Worm (Caenorhabditis elegans): ENCODE data around the gene egl-38.

egl-38 gene

DNA sequence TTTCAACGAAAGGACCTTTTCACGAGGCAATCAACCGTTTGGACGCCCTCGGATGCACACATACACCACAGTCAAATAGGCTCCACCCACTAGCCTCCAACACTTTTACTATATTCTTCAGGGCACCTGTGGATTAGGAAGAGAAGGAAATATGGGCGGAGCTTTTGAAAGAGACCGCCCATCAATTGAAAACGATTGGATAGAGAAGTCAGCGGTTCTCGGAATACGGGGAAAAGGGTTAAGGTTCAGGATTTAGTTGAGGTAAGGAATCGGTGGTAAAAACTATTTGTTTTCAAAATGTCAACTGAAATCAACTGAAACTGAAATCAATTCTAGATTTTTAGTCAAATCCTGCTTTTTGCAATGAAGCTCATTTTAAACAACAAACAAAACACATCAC, at the start of gene egl-38:
egl-38 (minus strand) TSS at position 101 of the 400 bp plus-strand sequence.
- no peak for TF ChIP-seq med-1 (GFP tag; optimal IDR thresholded peaks at IDR 0.05; ENCODE audit: insufficient read depth)
- no peak for TF ChIP-seq cog-1 (tag; optimal IDR thresholded peaks at IDR 0.05)
- no peak for TF ChIP-seq ztf-29 (GFP tag; IDR thresholded peaks at IDR 0.05)
- no peak for TF ChIP-seq tab-1 (GFP tag; IDR thresholded peaks at IDR 0.05)
- no peak for TF ChIP-seq ref-1 (GFP tag; conservative IDR thresholded peaks at IDR 0.05)
- TF ChIP-seq ztf-23 (GFP tag; IDR thresholded peaks at IDR 0.05): no peak
- TF ChIP-seq flt-1 (GFP tag; IDR thresholded peaks at IDR 0.05): no peak
- no peak for TF ChIP-seq T22C8.4 (GFP tag; IDR thresholded peaks at IDR 0.05)
- no peak for TF ChIP-seq klf-2 (GFP tag; conservative IDR thresholded peaks at IDR 0.05)

DNA sequence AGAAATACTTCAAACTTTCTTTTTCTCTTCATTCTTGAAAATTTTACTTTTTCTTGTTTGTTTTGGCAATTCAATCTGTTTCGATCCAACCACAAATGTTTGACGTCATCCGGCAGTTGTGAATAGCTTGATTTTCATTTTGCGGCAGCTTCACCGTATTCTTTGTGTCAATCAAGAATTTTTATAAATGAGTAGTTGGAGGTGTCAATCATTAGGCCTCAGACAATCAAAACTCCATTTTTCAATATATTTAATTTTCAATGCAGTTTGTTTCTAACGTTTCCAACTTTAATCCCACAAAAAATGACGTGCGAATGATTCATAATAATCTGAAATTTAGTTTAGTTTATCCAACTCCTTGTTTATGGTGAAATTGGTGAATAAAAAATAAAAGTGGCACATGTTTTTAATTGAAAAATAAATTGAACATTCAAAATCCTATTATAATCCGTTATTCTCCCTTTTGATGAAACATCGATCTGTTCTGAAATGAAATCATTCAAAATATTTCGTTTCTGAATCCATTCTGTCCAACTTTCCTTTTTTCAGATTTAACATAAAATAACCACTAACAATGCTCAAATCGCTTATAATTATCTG, 47.3 kb upstream of the egl-38 start, which contains the start of gene ttr-53:
ttr-53 (plus strand) TSS at position 550 of the 600 bp plus-strand sequence.
- no peak for TF ChIP-seq ztf-23 (GFP tag; IDR thresholded peaks at IDR 0.05)
- TF ChIP-seq cog-1 (tag; optimal IDR thresholded peaks at IDR 0.05): no peak
- TF ChIP-seq flt-1 (GFP tag; IDR thresholded peaks at IDR 0.05): no peak
- TF ChIP-seq ztf-29 (GFP tag; IDR thresholded peaks at IDR 0.05): no peak
- TF ChIP-seq med-1 (GFP tag; optimal IDR thresholded peaks at IDR 0.05; ENCODE audit: insufficient read depth): no peak
- TF ChIP-seq klf-2 (GFP tag; conservative IDR thresholded peaks at IDR 0.05): no peak
- no peak for TF ChIP-seq T22C8.4 (GFP tag; IDR thresholded peaks at IDR 0.05)
- no peak for TF ChIP-seq ref-1 (GFP tag; conservative IDR thresholded peaks at IDR 0.05)
- no peak for TF ChIP-seq tab-1 (GFP tag; IDR thresholded peaks at IDR 0.05)

DNA sequence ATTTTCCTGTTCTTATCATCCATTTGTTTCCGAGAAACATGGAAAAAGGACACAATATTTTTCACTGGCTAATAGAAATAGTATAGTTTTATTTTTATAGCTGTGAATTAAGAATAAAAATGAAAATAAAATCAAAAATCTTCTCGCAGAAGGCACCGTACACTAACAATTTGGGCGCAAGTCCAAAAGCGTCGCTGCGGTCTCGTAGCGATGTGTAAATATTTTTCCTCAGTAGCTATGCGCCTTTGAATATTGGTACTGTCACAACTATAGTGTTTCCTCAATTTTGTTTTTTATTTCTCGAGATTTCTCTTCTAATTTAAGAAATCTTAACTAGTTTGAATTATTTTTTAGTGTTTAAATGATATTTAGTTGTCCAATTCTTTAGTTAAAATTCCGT, 46.7 kb upstream of the egl-38 start:
- TF ChIP-seq cog-1 (tag; optimal IDR thresholded peaks at IDR 0.05) (no peak), ztf-23 (GFP tag; IDR thresholded peaks at IDR 0.05) (no peak), ztf-29 (GFP tag; IDR thresholded peaks at IDR 0.05) (no peak), tab-1 (GFP tag; IDR thresholded peaks at IDR 0.05) (no peak), klf-2 (GFP tag; conservative IDR thresholded peaks at IDR 0.05) (no peak), med-1 (GFP tag; optimal IDR thresholded peaks at IDR 0.05; ENCODE audit: insufficient read depth) (no peak), ref-1 (GFP tag; conservative IDR thresholded peaks at IDR 0.05) (no peak), flt-1 (GFP tag; IDR thresholded peaks at IDR 0.05) (no peak), T22C8.4 (GFP tag; IDR thresholded peaks at IDR 0.05) (no peak)

DNA sequence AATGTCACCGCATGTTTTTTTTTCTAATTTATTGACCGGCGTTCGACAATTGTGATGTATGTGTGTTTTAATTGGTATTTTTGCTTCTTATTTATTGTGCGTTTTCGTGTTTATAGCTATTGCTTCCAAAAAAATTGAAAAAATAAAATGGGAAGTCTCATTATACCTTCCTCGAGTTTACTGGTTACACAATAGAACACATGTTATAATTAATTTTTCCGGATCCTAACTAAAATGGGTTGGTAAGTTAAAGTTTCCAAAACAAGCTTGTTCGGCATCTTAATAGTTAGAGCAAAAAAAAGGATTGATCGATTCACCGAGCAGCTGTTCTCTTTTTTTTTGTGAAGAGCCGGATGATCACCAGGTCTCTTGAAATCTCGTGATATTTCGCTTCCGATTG, 45.2 kb upstream of the egl-38 start, which contains the start of gene ttr-54:
ttr-54 (plus strand) TSS at position 301 of the 400 bp plus-strand sequence.
- TF ChIP-seq klf-2 (GFP tag; conservative IDR thresholded peaks at IDR 0.05) (no peak), T22C8.4 (GFP tag; IDR thresholded peaks at IDR 0.05) (no peak), ztf-29 (GFP tag; IDR thresholded peaks at IDR 0.05) (no peak), tab-1 (GFP tag; IDR thresholded peaks at IDR 0.05) (no peak)

DNA sequence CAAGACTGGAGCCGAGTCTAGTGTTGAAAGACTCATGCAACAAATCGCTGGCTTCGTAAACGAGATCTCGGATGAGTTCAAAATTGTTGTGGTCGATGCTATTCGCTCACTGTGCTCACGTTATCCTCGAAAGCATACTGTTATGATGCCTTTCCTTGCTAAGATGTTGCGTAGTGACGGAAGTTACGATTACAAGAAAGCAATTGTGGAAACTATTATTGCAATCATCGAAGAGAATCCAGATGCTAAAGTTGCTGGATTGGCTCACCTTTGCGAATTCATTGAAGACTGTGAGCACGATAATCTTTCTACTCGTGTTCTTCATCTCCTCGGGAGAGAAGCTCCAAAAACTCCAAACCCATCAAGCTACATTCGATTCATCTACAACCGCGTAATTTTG, 43.2 kb upstream of the egl-38 start:
- no peak for TF ChIP-seq klf-2 (GFP tag; conservative IDR thresholded peaks at IDR 0.05)
- no peak for TF ChIP-seq cog-1 (tag; optimal IDR thresholded peaks at IDR 0.05)
- TF ChIP-seq ztf-23 (GFP tag; IDR thresholded peaks at IDR 0.05): no peak
- TF ChIP-seq ref-1 (GFP tag; conservative IDR thresholded peaks at IDR 0.05): no peak
- no peak for TF ChIP-seq tab-1 (GFP tag; IDR thresholded peaks at IDR 0.05)

DNA sequence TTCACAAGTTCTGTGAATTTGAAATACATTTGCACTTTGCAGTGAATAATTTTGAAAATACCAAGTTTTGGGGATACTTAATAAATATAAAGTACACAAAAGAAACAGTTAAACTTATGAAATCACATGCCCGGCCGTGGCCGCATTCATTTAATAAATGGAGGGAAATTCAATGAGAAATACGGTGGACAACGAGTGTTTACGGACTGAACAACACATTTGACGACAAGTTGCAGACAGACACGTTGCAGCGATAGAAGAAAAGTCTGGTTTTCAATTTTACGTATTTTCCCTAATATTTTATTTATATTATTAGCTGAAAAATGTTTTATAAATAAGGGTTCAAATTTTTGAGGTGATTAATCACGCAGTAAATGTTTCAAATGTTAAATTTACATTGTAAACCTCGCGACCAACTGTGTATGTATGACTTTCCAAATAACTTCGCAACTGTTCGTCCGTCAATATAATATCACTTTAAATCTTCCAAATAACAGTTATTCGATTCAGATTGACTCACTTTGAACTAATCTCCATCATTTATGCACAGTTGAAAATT, 41.2 kb upstream of the egl-38 start, which contains the start of gene copg-1:
copg-1 (plus strand) TSS at position 509 of the 559 bp plus-strand sequence.
- no peak for TF ChIP-seq ztf-29 (GFP tag; IDR thresholded peaks at IDR 0.05)
- no peak for TF ChIP-seq ref-1 (GFP tag; conservative IDR thresholded peaks at IDR 0.05)
- no peak for TF ChIP-seq tab-1 (GFP tag; IDR thresholded peaks at IDR 0.05)
- TF ChIP-seq ztf-23 (GFP tag; IDR thresholded peaks at IDR 0.05): no peak
- TF ChIP-seq med-1 (GFP tag; optimal IDR thresholded peaks at IDR 0.05; ENCODE audit: insufficient read depth): no peak
- TF ChIP-seq flt-1 (GFP tag; IDR thresholded peaks at IDR 0.05): no peak
- TF ChIP-seq klf-2 (GFP tag; conservative IDR thresholded peaks at IDR 0.05): no peak
- no peak for TF ChIP-seq T22C8.4 (GFP tag; IDR thresholded peaks at IDR 0.05)
- no peak for TF ChIP-seq cog-1 (tag; optimal IDR thresholded peaks at IDR 0.05)

DNA sequence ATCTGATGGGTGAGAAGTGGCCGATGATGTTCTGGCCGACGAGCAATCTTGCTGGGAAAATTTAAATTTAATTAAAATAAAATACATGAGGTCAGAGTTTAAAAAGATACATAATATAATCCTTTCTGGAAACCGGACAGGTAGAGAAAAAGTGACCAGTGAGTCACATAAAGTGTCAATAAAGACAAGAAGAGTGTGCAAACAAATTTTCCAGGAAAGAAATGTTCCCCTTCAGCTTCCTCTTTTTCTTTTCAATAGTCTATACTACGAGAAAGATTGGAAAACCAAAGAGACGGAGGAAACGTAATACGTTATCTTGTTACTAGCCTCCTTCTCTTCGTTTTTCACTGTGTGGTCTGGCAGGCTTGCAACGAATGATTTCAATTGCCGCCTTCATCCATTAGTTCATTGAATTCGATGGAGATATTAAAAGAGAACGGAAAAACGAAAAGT, 40.3 kb upstream of the egl-38 start, which contains the start of gene tsp-12:
tsp-12 (minus strand) TSS at position 51 of the 453 bp plus-strand sequence.
- no peak for TF ChIP-seq med-1 (GFP tag; optimal IDR thresholded peaks at IDR 0.05; ENCODE audit: insufficient read depth)
- no peak for TF ChIP-seq ztf-29 (GFP tag; IDR thresholded peaks at IDR 0.05)
- TF ChIP-seq ztf-23 (GFP tag; IDR thresholded peaks at IDR 0.05): no peak
- TF ChIP-seq flt-1 (GFP tag; IDR thresholded peaks at IDR 0.05): no peak
- TF ChIP-seq cog-1 (tag; optimal IDR thresholded peaks at IDR 0.05): no peak
- no peak for TF ChIP-seq T22C8.4 (GFP tag; IDR thresholded peaks at IDR 0.05)
- no peak for TF ChIP-seq ref-1 (GFP tag; conservative IDR thresholded peaks at IDR 0.05)
- no peak for TF ChIP-seq tab-1 (GFP tag; IDR thresholded peaks at IDR 0.05)
- no peak for TF ChIP-seq klf-2 (GFP tag; conservative IDR thresholded peaks at IDR 0.05)

DNA sequence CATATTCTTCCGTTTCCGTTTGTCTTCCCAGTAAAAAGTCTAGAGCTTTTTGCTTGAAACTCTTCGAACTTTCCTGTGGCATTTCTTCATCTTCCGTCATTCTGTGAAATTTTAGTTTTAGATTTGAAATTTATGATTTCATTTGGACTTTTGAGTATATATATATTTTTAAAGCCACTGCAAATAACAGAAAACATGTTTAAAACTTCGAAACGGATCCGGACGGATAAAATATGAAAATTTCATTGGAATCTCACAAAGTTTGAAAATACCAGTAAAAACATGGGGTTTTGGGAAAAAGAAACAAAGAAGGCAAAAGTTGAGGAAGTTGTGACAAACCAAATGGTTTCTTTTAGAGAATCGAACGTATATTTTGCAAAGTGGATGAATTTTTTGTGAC, 38.6 kb upstream of the egl-38 start, which contains the start of gene pigs-1:
pigs-1 (minus strand) TSS at position 101 of the 400 bp plus-strand sequence.
- TF ChIP-seq T22C8.4 (GFP tag; IDR thresholded peaks at IDR 0.05) (no peak), ref-1 (GFP tag; conservative IDR thresholded peaks at IDR 0.05) (no peak), med-1 (GFP tag; optimal IDR thresholded peaks at IDR 0.05; ENCODE audit: insufficient read depth) (no peak), ztf-23 (GFP tag; IDR thresholded peaks at IDR 0.05) (no peak), ztf-29 (GFP tag; IDR thresholded peaks at IDR 0.05) (no peak), flt-1 (GFP tag; IDR thresholded peaks at IDR 0.05) (no peak), cog-1 (tag; optimal IDR thresholded peaks at IDR 0.05) (no peak), tab-1 (GFP tag; IDR thresholded peaks at IDR 0.05) (no peak), klf-2 (GFP tag; conservative IDR thresholded peaks at IDR 0.05) (no peak)

DNA sequence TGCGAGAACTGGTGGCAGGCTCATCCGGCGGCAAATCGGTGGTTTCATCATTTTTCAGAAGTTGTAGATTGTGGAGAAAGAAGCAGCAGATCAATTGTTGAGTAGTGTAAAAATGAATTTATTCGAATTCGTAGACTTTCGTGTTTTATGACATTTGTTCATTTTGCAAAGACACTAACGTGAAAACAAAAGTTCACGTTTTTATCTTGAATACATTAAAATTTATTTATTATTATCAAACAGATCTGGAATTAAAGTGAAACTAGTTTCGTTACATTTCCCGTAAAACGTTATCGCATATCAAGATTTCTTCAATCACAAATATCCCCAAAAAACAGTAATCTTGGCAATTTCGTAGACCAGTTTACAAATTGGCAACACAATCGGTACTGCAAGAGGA, 36.6 kb upstream of the egl-38 start, which contains the start of gene T14G10.8:
T14G10.8 (minus strand) TSS at position 101 of the 400 bp plus-strand sequence.
- TF ChIP-seq ref-1 (GFP tag; conservative IDR thresholded peaks at IDR 0.05) (no peak), cog-1 (tag; optimal IDR thresholded peaks at IDR 0.05) (no peak), tab-1 (GFP tag; IDR thresholded peaks at IDR 0.05) (no peak), klf-2 (GFP tag; conservative IDR thresholded peaks at IDR 0.05) (no peak), med-1 (GFP tag; optimal IDR thresholded peaks at IDR 0.05; ENCODE audit: insufficient read depth) (no peak), flt-1 (GFP tag; IDR thresholded peaks at IDR 0.05) (no peak), T22C8.4 (GFP tag; IDR thresholded peaks at IDR 0.05) (no peak), ztf-29 (GFP tag; IDR thresholded peaks at IDR 0.05) (no peak), ztf-23 (GFP tag; IDR thresholded peaks at IDR 0.05) (no peak)
